Worm (Caenorhabditis elegans) whole organism, L2 larva: Measurements from ENCODE around the gene F40A3.3.

Source experiments
- C34F6.9 ChIP-seq: fragments of 150-350 bp; optimal IDR thresholded peaks from 2 replicates; lab custom pipeline; 2014; ENCODE audit warnings: missing biosample characterization, missing genetic modification characterization
- F13H6.1 ChIP-seq: sonication (generic microtip); optimal IDR thresholded peaks from 2 replicates; lab custom pipeline; 2016; ENCODE audit warnings: missing genetic modification characterization, missing compliant biosample characterization
- R02D3.7 ChIP-seq: fragments of 150-350 bp; optimal IDR thresholded peaks from 2 replicates; lab custom pipeline; 2014; ENCODE audit warnings: missing biosample characterization, missing genetic modification characterization
- Y55F3AM.14 ChIP-seq: fragments of 200-800 bp; sonication (Bioruptor generic); optimal IDR thresholded peaks from 2 replicates; lab custom pipeline; 2018; ENCODE audit warnings: mild to moderate bottlenecking, missing genetic modification characterization, missing compliant biosample characterization
- ZK546.5 ChIP-seq: sonication (generic microtip); optimal IDR thresholded peaks from 2 replicates; lab custom pipeline; 2017; ENCODE audit warnings: missing biosample characterization, missing genetic modification characterization
- alr-1 ChIP-seq: fragments of 150-350 bp; optimal IDR thresholded peaks from 2 replicates; lab custom pipeline; 2014; ENCODE audit warnings: missing biosample characterization, missing genetic modification characterization
- aly-2 ChIP-seq: fragments of 150-350 bp; optimal IDR thresholded peaks from 2 replicates; lab custom pipeline; 2014; ENCODE audit warnings: missing biosample characterization, missing genetic modification characterization
- ama-1 ChIP-seq: fragments of 150-350 bp; optimal IDR thresholded peaks from 2 replicates; lab custom pipeline; 2018; ENCODE audit warnings: inconsistent platforms
- blmp-1 ChIP-seq: sonication (generic microtip); optimal IDR thresholded peaks from 2 replicates; lab custom pipeline; 2017; ENCODE audit warnings: missing genetic modification characterization, mild to moderate bottlenecking, missing compliant biosample characterization, antibody characterized with exemption, moderate library complexity; ENCODE audit not compliant: insufficient read depth
- ceh-16 ChIP-seq: fragments of 150-350 bp; optimal IDR thresholded peaks from 2 replicates; lab custom pipeline; 2014; ENCODE audit warnings: missing biosample characterization, missing genetic modification characterization
- ceh-82 ChIP-seq: fragments of 150-350 bp; optimal IDR thresholded peaks from 2 replicates; lab custom pipeline; 2014; ENCODE audit warnings: missing biosample characterization, missing genetic modification characterization
- crh-2 ChIP-seq: sonication (generic microtip); optimal IDR thresholded peaks from 2 replicates; lab custom pipeline; 2017; ENCODE audit warnings: missing biosample characterization, missing genetic modification characterization
- dmd-4 ChIP-seq: sonication (generic microtip); optimal IDR thresholded peaks from 2 replicates; lab custom pipeline; 2017; ENCODE audit warnings: missing biosample characterization, missing genetic modification characterization
- egl-27 ChIP-seq: sonication (generic microtip); optimal IDR thresholded peaks from 3 replicates; lab custom pipeline; 2017; ENCODE audit warnings: missing biosample characterization, missing genetic modification reagents, missing genetic modification characterization
- elt-1 ChIP-seq: fragments of 150-350 bp; optimal IDR thresholded peaks from 2 replicates; lab custom pipeline; 2014; ENCODE audit warnings: missing biosample characterization, missing genetic modification characterization
- elt-3 ChIP-seq: sonication (generic microtip); optimal IDR thresholded peaks from 2 replicates; lab custom pipeline; 2017; ENCODE audit warnings: missing biosample characterization, missing genetic modification characterization
- fos-1 ChIP-seq: fragments of 150-350 bp; optimal IDR thresholded peaks from 2 replicates; lab custom pipeline; 2014; ENCODE audit warnings: missing biosample characterization, missing genetic modification characterization
- gmeb-1 ChIP-seq: fragments of 150-350 bp; optimal IDR thresholded peaks from 2 replicates; lab custom pipeline; 2014; ENCODE audit warnings: missing biosample characterization, missing genetic modification characterization
- lin-11 ChIP-seq: fragments of 150-350 bp; sonication (generic microtip); optimal IDR thresholded peaks from 2 replicates; lab custom pipeline; 2014; ENCODE audit warnings: missing biosample characterization, missing genetic modification characterization, inconsistent platforms, mixed read lengths
- lin-13 ChIP-seq: fragments of 150-350 bp; optimal IDR thresholded peaks from 2 replicates; lab custom pipeline; 2014; ENCODE audit warnings: missing biosample characterization, missing genetic modification reagents, missing genetic modification characterization
- lin-39 ChIP-seq: fragments of 150-350 bp; optimal IDR thresholded peaks from 2 replicates; lab custom pipeline; 2014; ENCODE audit warnings: missing biosample characterization, missing genetic modification reagents, missing genetic modification characterization
- lsy-2 ChIP-seq, 2 experiments: fragments of 150-350 bp in 1 of 2; sonication (generic microtip) in 1 of 2; optimal IDR thresholded peaks; 2 replicates each; lab custom pipeline; 2014 to 2017; ENCODE audit warnings: missing biosample characterization in 2 of 2, missing genetic modification characterization in 2 of 2
- mab-5 ChIP-seq: fragments of 150-350 bp; optimal IDR thresholded peaks from 2 replicates; lab custom pipeline; 2014; ENCODE audit warnings: missing biosample characterization, missing genetic modification characterization
- mbf-1 ChIP-seq: sonication (generic microtip); optimal IDR thresholded peaks from 2 replicates; lab custom pipeline; 2017; ENCODE audit warnings: missing biosample characterization, missing genetic modification characterization
- mdl-1 ChIP-seq, 2 experiments: fragments of 150-350 bp in 1 of 2; sonication (generic microtip) in 1 of 2; optimal IDR thresholded peaks; 2 replicates each; lab custom pipeline; 2017; ENCODE audit warnings: missing biosample characterization in 2 of 2, missing genetic modification characterization in 2 of 2
- nhr-10 ChIP-seq: sonication (generic microtip); optimal IDR thresholded peaks from 2 replicates; lab custom pipeline; 2017; ENCODE audit warnings: missing biosample characterization, missing genetic modification characterization
- nhr-11 ChIP-seq: fragments of 150-350 bp; optimal IDR thresholded peaks from 2 replicates; lab custom pipeline; 2014; ENCODE audit warnings: missing biosample characterization, missing genetic modification characterization
- nhr-12 ChIP-seq: fragments of 150-350 bp; optimal IDR thresholded peaks from 2 replicates; lab custom pipeline; 2014; ENCODE audit warnings: missing biosample characterization, missing genetic modification characterization
- nhr-129 ChIP-seq: fragments of 150-350 bp; optimal IDR thresholded peaks from 2 replicates; lab custom pipeline; 2014; ENCODE audit warnings: missing biosample characterization, missing genetic modification characterization
- nhr-21 ChIP-seq: fragments of 150-350 bp; optimal IDR thresholded peaks from 2 replicates; lab custom pipeline; 2014; ENCODE audit warnings: missing biosample characterization, missing genetic modification characterization
- nhr-23 ChIP-seq: fragments of 150-350 bp; optimal IDR thresholded peaks from 2 replicates; lab custom pipeline; 2014; ENCODE audit warnings: missing biosample characterization, missing genetic modification reagents, missing genetic modification characterization
- nhr-237 ChIP-seq: fragments of 150-350 bp; optimal IDR thresholded peaks from 2 replicates; lab custom pipeline; 2014; ENCODE audit warnings: missing biosample characterization, missing genetic modification characterization
- nhr-25 ChIP-seq: fragments of 150-350 bp; sonication (generic microtip); optimal IDR thresholded peaks from 3 replicates; lab custom pipeline; 2014; ENCODE audit warnings: missing biosample characterization, missing genetic modification characterization
- nhr-6 ChIP-seq: fragments of 150-350 bp; optimal IDR thresholded peaks from 2 replicates; lab custom pipeline; 2014; ENCODE audit warnings: missing biosample characterization, missing genetic modification characterization
- nhr-77 ChIP-seq: fragments of 150-350 bp; optimal IDR thresholded peaks from 2 replicates; lab custom pipeline; 2014; ENCODE audit warnings: missing biosample characterization, missing genetic modification characterization
- peb-1 ChIP-seq: fragments of 150-350 bp; optimal IDR thresholded peaks from 2 replicates; lab custom pipeline; 2014; ENCODE audit warnings: missing biosample characterization, missing genetic modification characterization
- sem-4 ChIP-seq: fragments of 150-350 bp; optimal IDR thresholded peaks from 2 replicates; lab custom pipeline; 2014; ENCODE audit warnings: missing biosample characterization, missing genetic modification reagents, missing genetic modification characterization
- skn-1 ChIP-seq: sonication (generic microtip); optimal IDR thresholded peaks from 2 replicates; lab custom pipeline; 2017; ENCODE audit warnings: missing biosample characterization, missing genetic modification characterization
- sma-3 ChIP-seq: sonication (generic microtip); optimal IDR thresholded peaks from 2 replicates; lab custom pipeline; 2016; ENCODE audit warnings: missing genetic modification reagents, missing genetic modification characterization, missing compliant biosample characterization
- sma-9 ChIP-seq, 2 experiments: fragments of 150-350 bp in 1 of 2; sonication (generic microtip) in 1 of 2; optimal IDR thresholded peaks; 2 replicates each; lab custom pipeline; 2014 to 2016; ENCODE audit warnings: missing genetic modification characterization in 2 of 2, mild to moderate bottlenecking in 1 of 2, missing biosample characterization in 1 of 2, missing compliant biosample characterization in 1 of 2, missing genetic modification reagents in 1 of 2, moderate library complexity in 1 of 2
- snpc-4 ChIP-seq: fragments of 150-350 bp; optimal IDR thresholded peaks from 2 replicates; lab custom pipeline; 2014; ENCODE audit warnings: missing biosample characterization, missing genetic modification characterization
- unc-55 ChIP-seq: fragments of 150-350 bp; sonication (generic microtip); optimal IDR thresholded peaks from 3 replicates; lab custom pipeline; 2014; ENCODE audit warnings: missing biosample characterization, missing genetic modification reagents, missing genetic modification characterization
- unc-62 ChIP-seq: fragments of 150-350 bp; optimal IDR thresholded peaks from 2 replicates; lab custom pipeline; 2014; ENCODE audit warnings: missing biosample characterization, missing genetic modification reagents, missing genetic modification characterization
- zag-1 ChIP-seq: fragments of 150-350 bp; optimal IDR thresholded peaks from 2 replicates; lab custom pipeline; 2014; ENCODE audit warnings: missing biosample characterization, missing genetic modification characterization
- ztf-1 ChIP-seq: fragments of 200-800 bp; sonication (Bioruptor generic); conservative IDR thresholded peaks from 2 replicates; pipeline ENCODE4 v1.3.6; 2022; ENCODE audit warnings: missing genetic modification characterization, missing compliant biosample characterization
- ztf-11 ChIP-seq: sonication (generic microtip); optimal IDR thresholded peaks from 2 replicates; lab custom pipeline; 2017; ENCODE audit warnings: missing biosample characterization, missing genetic modification characterization
- ztf-4 ChIP-seq: fragments of 150-350 bp; optimal IDR thresholded peaks from 2 replicates; lab custom pipeline; 2014; ENCODE audit warnings: missing biosample characterization, missing genetic modification characterization

F40A3.3 gene

ce11 chrV:7855382-7855994 lies 21.8 kb upstream of the F40A3.3 start, which contains the start of gene C37C3.2:
Gene C37C3.2 (plus strand): TSS chrV:7855944.
- TF ChIP-seq ama-1 (lab: Kevin White, UChicago) (peak; percentile 5), Y55F3AM.14 (peak; percentile 37), nhr-23 (tag; lab: Kevin White, UChicago) (no peak)

ce11 chrV:7856641-7857040 lies 20.6 kb upstream of the F40A3.3 start:
- TF ChIP-seq nhr-10, result no peak
- no peak for TF ChIP-seq peb-1
- no peak for TF ChIP-seq nhr-129
- TF ChIP-seq unc-62 (GFP tag; lab: Kevin White, UChicago), result no peak
- TF ChIP-seq zag-1 (tag; lab: Kevin White, UChicago), result no peak
- no peak for TF ChIP-seq crh-2 (tag; lab: Kevin White, UChicago)
- TF ChIP-seq Y55F3AM.14, result no peak
- no peak for TF ChIP-seq aly-2 (tag; lab: Kevin White, UChicago)
- TF ChIP-seq lin-11 (tag; lab: Kevin White, UChicago), result no peak
- TF ChIP-seq ceh-16 (tag; lab: Kevin White, UChicago), result no peak
- no peak for TF ChIP-seq nhr-77 (tag; lab: Kevin White, UChicago)
- no peak for TF ChIP-seq nhr-6 (tag; lab: Kevin White, UChicago)
- no peak for TF ChIP-seq ZK546.5 (tag; lab: Kevin White, UChicago)
- TF ChIP-seq nhr-25, result no peak
- TF ChIP-seq elt-3, result no peak
- no peak for TF ChIP-seq R02D3.7 (tag; lab: Kevin White, UChicago)
- no peak for TF ChIP-seq nhr-11 (tag; lab: Kevin White, UChicago)

- TF ChIP-seq ama-1 (lab: Kevin White, UChicago) (peak; percentile 8), fos-1 (tag; lab: Kevin White, UChicago) (no peak), ZK546.5 (tag; lab: Kevin White, UChicago) (no peak), zag-1 (tag; lab: Kevin White, UChicago) (no peak), unc-62 (GFP tag; lab: Kevin White, UChicago) (no peak), nhr-6 (tag; lab: Kevin White, UChicago) (no peak), lin-39 (tag; lab: Kevin White, UChicago) (no peak), sma-9 (GFP tag; optimal IDR thresholded peaks at IDR 0.05; lab: Kevin White, UChicago) (peak; percentile 5), sma-9 (tag; optimal IDR thresholded peaks at IDR 0.05; lab: Kevin White, UChicago) (no peak), mbf-1 (no peak), nhr-25 (peak; percentile 3), lsy-2 (tag; optimal IDR thresholded peaks at IDR 0.05; lab: Kevin White, UChicago) (no peak), sem-4 (tag; lab: Kevin White, UChicago) (no peak), ceh-16 (tag; lab: Kevin White, UChicago) (no peak), alr-1 (tag; lab: Kevin White, UChicago) (no peak), R02D3.7 (tag; lab: Kevin White, UChicago) (no peak), C34F6.9 (tag; lab: Kevin White, UChicago) (no peak), aly-2 (tag; lab: Kevin White, UChicago) (no peak), crh-2 (tag; lab: Kevin White, UChicago) (peak; percentile 23), lin-13 (GFP tag; lab: Kevin White, UChicago) (no peak), unc-55 (GFP tag; lab: Kevin White, UChicago) (no peak), ceh-82 (no peak), lin-11 (tag; lab: Kevin White, UChicago) (no peak), nhr-23 (tag; lab: Kevin White, UChicago) (no peak), elt-1 (tag; lab: Kevin White, UChicago) (no peak), ztf-1 (GFP tag; lab: Robert Waterston, UW) (no peak), ztf-11 (no peak), sma-3 (GFP tag; lab: Kevin White, UChicago) (peak; percentile 37), dmd-4 (tag; lab: Kevin White, UChicago) (no peak), Y55F3AM.14 (no peak), elt-3 (no peak), nhr-12 (tag; lab: Kevin White, UChicago) (no peak), nhr-10 (no peak), F13H6.1 (tag; lab: Kevin White, UChicago) (no peak), egl-27 (tag; lab: Kevin White, UChicago) (no peak), nhr-237 (tag; lab: Kevin White, UChicago) (no peak), skn-1 (tag; lab: Kevin White, UChicago) (no peak), gmeb-1 (tag; lab: Kevin White, UChicago) (no peak), nhr-21 (tag; lab: Kevin White, UChicago) (peak; percentile 40), mdl-1 (tag; optimal IDR thresholded peaks at IDR 0.05; lab: Kevin White, UChicago) (no peak), blmp-1 (tag; lab: Kevin White, UChicago) (no peak), nhr-129 (no peak), peb-1 (no peak), ztf-4 (tag; lab: Kevin White, UChicago) (no peak), snpc-4 (tag; lab: Kevin White, UChicago) (no peak), nhr-11 (tag; lab: Kevin White, UChicago) (no peak), mab-5 (no peak), nhr-77 (tag; lab: Kevin White, UChicago) (no peak)
Measured at ce11 chrV:7857931-7858330, 19.3 kb upstream of the F40A3.3 start, which contains the start of gene C37C3.1. Gene C37C3.1 (plus strand): TSS chrV:7857963.
